Fruit fly (Drosophila melanogaster): Measurements from ENCODE around the gene Tango6.

Tango6 gene

DNA sequence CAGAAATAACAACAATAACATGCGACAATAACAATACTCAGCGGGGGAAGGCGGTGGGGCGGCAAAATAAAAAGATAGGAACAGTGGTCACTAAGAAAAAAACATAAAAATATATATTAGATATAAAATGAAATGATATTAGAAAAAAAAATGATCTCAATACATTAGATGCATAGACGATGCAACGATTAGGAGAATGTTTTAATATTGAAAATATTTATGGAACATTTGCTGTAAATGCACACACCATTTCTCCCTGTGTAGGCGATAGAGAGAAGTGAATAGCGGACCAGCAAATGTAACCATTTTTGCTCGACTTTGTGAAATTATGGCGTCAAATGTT lies 2.6 kb upstream of the Tango6 start (continued):
- TF ChIP-seq Max (GFP tag; optimal IDR thresholded peaks at IDR 0.05) (peak; percentile 69), CG17385 (GFP tag; optimal IDR thresholded peaks at IDR 0.05) (peak; percentile 70), B-H1 (GFP tag; IDR thresholded peaks at IDR 0.05) (peak; percentile 85), Sry-δ (GFP tag; optimal IDR thresholded peaks at IDR 0.05) (no peak), CG7357 (GFP tag; IDR thresholded peaks at IDR 0.05) (peak; percentile 77), Tbp (GFP tag; optimal IDR thresholded peaks at IDR 0.05) (no peak), CG10274 (GFP tag; optimal IDR thresholded peaks at IDR 0.05) (peak; percentile 56), CG43689 (GFP tag; IDR thresholded peaks at IDR 0.05) (peak; percentile 67), CG13123 (GFP tag; optimal IDR thresholded peaks at IDR 0.05) (peak; percentile 37), GATAe (GFP tag; conservative IDR thresholded peaks at IDR 0.05) (peak; percentile 89), Camta (GFP tag; optimal IDR thresholded peaks at IDR 0.05) (no peak), kah (GFP tag; optimal IDR thresholded peaks at IDR 0.05) (peak; percentile 21), E2f1 (GFP tag; IDR thresholded peaks at IDR 0.05) (peak; percentile 88), dmrt11E (tag; optimal IDR thresholded peaks at IDR 0.05) (peak; percentile 60), zf30C (GFP tag; optimal IDR thresholded peaks at IDR 0.05) (peak; percentile 69), CG14860 (GFP tag; IDR thresholded peaks at IDR 0.05; ENCODE audit: partially characterized antibody) (no peak), Sry-β (GFP tag; optimal IDR thresholded peaks at IDR 0.05) (no peak), Six4 (GFP tag; optimal IDR thresholded peaks at IDR 0.05) (peak; percentile 63), CG12219 (GFP tag; optimal IDR thresholded peaks at IDR 0.05) (peak; percentile 37), repo (GFP tag; optimal IDR thresholded peaks at IDR 0.05) (no peak), fru (optimal IDR thresholded peaks at IDR 0.05) (no peak), Stat92E (GFP tag; optimal IDR thresholded peaks at IDR 0.05) (no peak), Drgx (GFP tag; IDR thresholded peaks at IDR 0.05) (peak; percentile 77), CG8478 (optimal IDR thresholded peaks at IDR 0.05) (no peak), CG10979 (tag; optimal IDR thresholded peaks at IDR 0.05) (peak; percentile 56), HLH4C (GFP tag; IDR thresholded peaks at IDR 0.05; ENCODE audit: partially characterized antibody) (no peak), D19B (GFP tag; optimal IDR thresholded peaks at IDR 0.05) (no peak), BEAF-32 (GFP tag; optimal IDR thresholded peaks at IDR 0.05) (no peak), NK7.1 (GFP tag; optimal IDR thresholded peaks at IDR 0.05) (peak; percentile 10), jumu (GFP tag; optimal IDR thresholded peaks at IDR 0.05) (no peak), CG4282 (GFP tag; optimal IDR thresholded peaks at IDR 0.05) (no peak), gt (GFP tag; IDR thresholded peaks at IDR 0.05) (no peak), CG17829 (tag; optimal IDR thresholded peaks at IDR 0.05) (peak; percentile 75), Usf (GFP tag; optimal IDR thresholded peaks at IDR 0.05) (peak; percentile 33), Elba2 (GFP tag; optimal IDR thresholded peaks at IDR 0.05) (peak; percentile 13), CG10543 (GFP tag; optimal IDR thresholded peaks at IDR 0.05) (peak; percentile 59), psq (GFP tag; optimal IDR thresholded peaks at IDR 0.05) (peak; percentile 11), CG7963 (GFP tag; IDR thresholded peaks at IDR 0.05; ENCODE audit: partially characterized antibody) (no peak), lmd (GFP tag; IDR thresholded peaks at IDR 0.05) (peak; percentile 94), lov (optimal IDR thresholded peaks at IDR 0.05) (no peak), lov (GFP tag; IDR thresholded peaks at IDR 0.05) (no peak), sug (tag; optimal IDR thresholded peaks at IDR 0.05) (peak; percentile 87), ind (GFP tag; optimal IDR thresholded peaks at IDR 0.05) (peak; percentile 86), CG6854 (GFP tag; optimal IDR thresholded peaks at IDR 0.05) (peak; percentile 65), CG14014 (GFP tag; IDR thresholded peaks at IDR 0.05) (peak; percentile 95), CG6689 (GFP tag; IDR thresholded peaks at IDR 0.05) (peak; percentile 88), Asciz (GFP tag; optimal IDR thresholded peaks at IDR 0.05) (peak; percentile 13), ERR (GFP tag; optimal IDR thresholded peaks at IDR 0.05) (no peak), CG9797 (GFP tag; optimal IDR thresholded peaks at IDR 0.05) (no peak), CG1529 (GFP tag; optimal IDR thresholded peaks at IDR 0.05) (no peak), CG16863 (GFP tag; optimal IDR thresholded peaks at IDR 0.05) (no peak), CG10565 (GFP tag; optimal IDR thresholded peaks at IDR 0.05) (no peak), Hmx (GFP tag; optimal IDR thresholded peaks at IDR 0.05) (no peak)
